Worm (Caenorhabditis elegans): ENCODE results near the gene cnep-1.

Gene cnep-1

ce11 chrII:7340703-7341102 is 30.6 kb downstream of the cnep-1 start:
- no peak for TF ChIP-seq him-1 (tag; optimal IDR thresholded peaks at IDR 0.05)

DNA sequence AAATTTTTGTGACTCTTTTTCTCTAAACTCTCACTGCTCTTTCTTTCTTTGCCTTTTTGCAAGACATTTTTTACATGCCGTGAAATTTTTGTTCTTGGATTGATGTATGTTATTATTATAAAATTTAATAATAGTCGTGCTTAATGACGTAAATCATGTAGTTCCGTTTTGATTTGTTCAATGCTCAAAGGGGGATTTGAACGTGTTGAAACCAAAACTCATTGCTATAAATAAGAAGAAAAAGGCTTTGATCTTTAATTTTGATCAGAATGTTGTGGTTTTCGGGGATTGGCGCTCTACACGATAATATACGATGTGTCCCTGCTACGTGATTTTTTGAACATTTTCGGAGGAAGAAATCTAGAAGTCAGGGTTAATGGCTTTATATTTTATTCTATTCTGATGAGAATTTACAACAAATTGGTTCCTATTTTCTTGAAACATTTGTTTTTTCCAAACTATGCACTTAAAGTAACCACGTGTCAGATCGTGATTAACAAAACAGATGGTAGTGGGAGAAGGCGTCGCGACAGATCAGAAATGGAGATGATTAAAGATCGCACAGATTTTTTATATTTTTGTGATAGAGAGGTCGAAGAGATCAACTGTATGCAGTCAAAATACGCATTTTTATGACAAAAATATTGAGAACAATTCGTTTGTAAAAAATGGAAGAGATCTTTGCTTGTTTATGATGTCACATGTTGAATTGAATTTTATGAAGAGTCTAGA is 31.6 kb downstream of the cnep-1 start:
- TF ChIP-seq W03F9.2 (tag; optimal IDR thresholded peaks at IDR 0.05) = no peak
- no peak for TF ChIP-seq dao-5 (tag; optimal IDR thresholded peaks at IDR 0.05)
- no peak for TF ChIP-seq him-1 (tag; optimal IDR thresholded peaks at IDR 0.05)

DNA sequence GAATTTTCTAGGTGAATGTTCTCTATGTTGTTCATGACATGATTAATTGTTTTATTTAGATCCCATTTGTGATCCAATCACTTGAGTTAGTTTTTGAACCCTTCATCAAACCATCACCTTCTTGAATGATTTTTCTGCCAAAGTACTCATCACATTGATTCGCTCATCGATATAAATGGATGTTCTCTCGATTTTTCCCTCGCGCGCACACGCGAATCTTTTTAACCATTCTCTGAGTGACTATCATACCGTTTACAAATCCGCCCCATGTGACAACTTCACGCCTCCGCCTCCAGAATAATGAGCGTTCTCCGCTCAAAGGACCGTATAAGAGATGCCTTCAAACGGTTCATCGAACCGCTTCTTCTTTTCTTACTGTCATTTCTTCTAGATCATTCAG is 32.7 kb downstream of the cnep-1 start:
- TF ChIP-seq him-1 (tag; optimal IDR thresholded peaks at IDR 0.05) = no peak

DNA sequence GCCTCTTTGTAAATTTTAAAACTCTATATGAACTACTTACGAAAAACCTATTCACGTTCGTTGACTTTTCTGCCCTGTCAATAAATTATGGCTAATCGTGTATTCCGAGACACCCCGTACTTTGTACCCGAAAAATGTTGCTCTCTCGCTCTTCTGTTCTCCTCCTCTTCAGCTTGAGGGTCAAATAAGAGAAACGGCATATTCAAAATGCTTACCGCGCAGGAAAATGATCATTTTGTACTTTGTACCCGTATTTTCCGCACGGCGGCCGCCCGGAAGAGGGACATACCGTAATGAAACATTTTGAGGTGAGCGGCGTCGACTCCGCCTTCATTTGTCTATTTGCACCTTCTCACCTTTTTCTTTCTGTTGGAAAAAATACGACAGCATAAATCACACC is 33.5 kb downstream of the cnep-1 start:
- no peak for TF ChIP-seq W03F9.2 (tag; optimal IDR thresholded peaks at IDR 0.05)

DNA sequence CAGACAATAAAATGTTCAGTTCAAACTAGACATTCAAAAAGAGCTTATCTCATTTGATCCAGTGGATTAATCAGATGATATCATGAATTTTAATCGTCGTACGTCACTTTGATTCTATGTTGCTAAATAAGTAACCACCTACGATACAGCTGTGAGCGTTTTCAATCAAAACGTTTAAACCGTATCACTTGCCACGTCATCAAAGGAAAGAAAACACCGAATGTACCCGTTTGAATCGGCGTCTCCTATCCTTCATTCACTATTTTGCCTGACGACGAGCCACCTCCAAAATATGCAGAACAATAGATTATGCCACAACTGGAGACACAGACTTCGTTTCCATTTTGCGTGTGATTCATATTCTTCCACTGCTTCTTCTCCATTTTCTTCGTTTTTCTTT is 35.7 kb downstream of the cnep-1 start:
- TF ChIP-seq him-1 (tag; optimal IDR thresholded peaks at IDR 0.05) (no peak), W03F9.2 (tag; optimal IDR thresholded peaks at IDR 0.05) (no peak), dao-5 (tag; optimal IDR thresholded peaks at IDR 0.05) (no peak)

DNA sequence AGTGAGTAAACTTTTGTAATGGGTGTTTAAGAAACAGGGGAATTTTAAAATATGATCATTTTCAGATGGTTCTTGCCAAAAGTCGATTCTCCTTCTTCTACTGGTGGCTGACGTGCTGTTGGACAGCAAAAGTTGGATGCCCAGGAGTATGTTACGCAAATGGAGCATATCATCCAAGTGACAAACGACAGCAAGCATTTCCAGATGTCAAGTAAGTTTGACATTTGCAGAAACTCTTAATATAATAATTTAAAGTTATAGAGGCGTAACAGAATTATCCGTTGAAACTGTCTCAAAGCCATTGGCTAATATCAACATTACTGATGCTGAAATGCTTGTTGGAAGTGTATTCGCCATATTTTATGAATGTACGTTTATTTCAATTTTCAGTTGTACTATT is 37.9 kb downstream of the cnep-1 start:
- no peak for TF ChIP-seq W03F9.2 (tag; optimal IDR thresholded peaks at IDR 0.05)
- TF ChIP-seq him-1 (tag; optimal IDR thresholded peaks at IDR 0.05) = no peak
- no peak for TF ChIP-seq dao-5 (tag; optimal IDR thresholded peaks at IDR 0.05)

- TF ChIP-seq dao-5 (tag; optimal IDR thresholded peaks at IDR 0.05) = no peak
- TF ChIP-seq him-1 (tag; optimal IDR thresholded peaks at IDR 0.05) = no peak
- TF ChIP-seq W03F9.2 (tag; optimal IDR thresholded peaks at IDR 0.05) = no peak
These were observed 42.4 kb downstream of the cnep-1 start, which contains the start of gene hsp-4 for ce11 chrII:7352507-7352906. Gene hsp-4, minus strand, starts transcription at chrII:7352645.

DNA sequence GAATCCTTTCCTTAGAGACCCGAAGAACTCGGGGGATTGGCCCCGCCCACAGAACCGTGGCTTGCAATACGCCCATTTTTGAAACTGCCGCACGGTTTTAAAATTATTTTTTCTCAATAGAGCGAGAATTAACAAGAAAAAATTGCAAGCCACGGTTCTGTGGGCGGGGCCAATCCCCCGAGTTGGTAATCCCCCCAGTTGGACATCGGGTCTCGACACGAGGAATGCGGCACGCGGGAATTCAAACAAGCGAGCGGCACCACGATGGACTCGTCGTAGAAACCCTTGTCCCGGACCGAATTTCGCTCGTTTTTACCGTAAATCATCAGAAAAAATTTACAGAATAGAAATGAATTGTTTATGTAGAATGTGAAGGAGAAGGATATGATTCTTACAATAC is 42.9 kb downstream of the cnep-1 start:
- TF ChIP-seq W03F9.2 (tag; optimal IDR thresholded peaks at IDR 0.05) = no peak
- TF ChIP-seq dao-5 (tag; optimal IDR thresholded peaks at IDR 0.05) = no peak
- no peak for TF ChIP-seq him-1 (tag; optimal IDR thresholded peaks at IDR 0.05)

ce11 chrII:7356326-7356725 is 46.2 kb downstream of the cnep-1 start, which contains the start of gene haf-2:
Gene haf-2, minus strand, starts transcription at chrII:7356426.
- no peak for TF ChIP-seq him-1 (tag; optimal IDR thresholded peaks at IDR 0.05)
- no peak for TF ChIP-seq dao-5 (tag; optimal IDR thresholded peaks at IDR 0.05)
- TF ChIP-seq W03F9.2 (tag; optimal IDR thresholded peaks at IDR 0.05) = no peak

DNA sequence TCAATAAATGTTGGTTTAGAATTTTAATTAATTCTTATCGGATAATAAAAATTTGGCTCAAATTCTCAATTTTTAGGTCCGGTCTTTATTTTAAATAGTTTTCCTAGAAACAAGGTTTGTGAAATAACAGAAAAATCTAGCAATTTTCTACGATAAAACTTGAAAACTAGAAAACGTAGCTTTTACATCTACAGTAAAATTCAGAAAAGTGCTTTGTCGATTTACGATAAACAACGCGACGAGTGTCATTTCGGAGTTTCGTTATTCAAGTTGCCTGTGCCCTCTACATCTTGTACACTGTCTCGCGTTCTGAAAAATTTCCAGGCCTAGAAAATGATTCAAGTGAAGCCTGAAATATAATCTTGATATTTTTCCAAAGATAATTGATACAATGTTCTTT is 46.6 kb downstream of the cnep-1 start:
- no peak for TF ChIP-seq him-1 (tag; optimal IDR thresholded peaks at IDR 0.05)
- TF ChIP-seq dao-5 (tag; optimal IDR thresholded peaks at IDR 0.05) = no peak
- no peak for TF ChIP-seq W03F9.2 (tag; optimal IDR thresholded peaks at IDR 0.05)

- TF ChIP-seq him-1 (tag; optimal IDR thresholded peaks at IDR 0.05) = no peak
- no peak for TF ChIP-seq dao-5 (tag; optimal IDR thresholded peaks at IDR 0.05)
- TF ChIP-seq W03F9.2 (tag; optimal IDR thresholded peaks at IDR 0.05) = no peak
These were observed 47.0 kb downstream of the cnep-1 start for ce11 chrII:7357176-7357575.

ce11 chrII:7358489-7358943 is 48.4 kb downstream of the cnep-1 start, which contains the start of gene insc-1:
Gene insc-1, plus strand, starts transcription at chrII:7358893.
- TF ChIP-seq dao-5 (tag; optimal IDR thresholded peaks at IDR 0.05) (no peak), him-1 (tag; optimal IDR thresholded peaks at IDR 0.05) (no peak), W03F9.2 (tag; optimal IDR thresholded peaks at IDR 0.05) (no peak)

Data from whole organism, L4/young adult.